1 fruit fly cellular context compared by ENCODE assay signal in the genomic region with DNA sequence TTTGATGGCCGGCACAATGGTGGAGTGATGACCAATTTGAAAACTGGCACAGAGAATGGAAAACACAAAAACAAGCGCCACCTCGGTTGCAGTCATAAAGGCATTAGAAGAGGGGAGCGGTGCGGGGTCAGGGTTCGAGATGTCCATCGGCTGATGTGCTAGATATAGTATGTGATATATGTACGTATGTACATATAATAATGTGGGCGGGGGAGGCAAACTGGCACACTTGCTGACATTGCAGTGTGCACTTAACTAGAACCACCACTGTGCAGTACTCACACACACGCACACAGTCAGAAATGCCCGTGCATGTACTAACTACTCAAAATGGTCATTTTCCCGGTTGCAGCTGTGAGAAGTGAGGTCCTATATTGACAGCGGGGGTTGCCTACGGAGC.
TF ChIP-seq lines count a peak whose summit lies in the region.

No protein-coding gene starts in this region.

TF ChIP-seq in whole organism, embryonic, 481 proteins besides CTCF, POLR2A, EP300 and RAD21 (continued from another document):
- TF ChIP-seq Lpt (GFP tag; optimal IDR thresholded peaks at IDR 0.05; lab: Kevin White, UChicago): no peak
- 0 out of 3 replicates have a peak, but pooled peaks have one; percentile 46 for TF ChIP-seq CG2199 (GFP tag; IDR thresholded peaks at IDR 0.05; lab: Robert Waterston, UW)
- no peak for TF ChIP-seq CG13624 (GFP tag; optimal IDR thresholded peaks at IDR 0.05; lab: Kevin White, UChicago)
- no peak for TF ChIP-seq Sin3A (optimal IDR thresholded peaks at IDR 0.05; lab: Kevin White, UChicago)
- TF ChIP-seq zfh1 (GFP tag; IDR thresholded peaks at IDR 0.05; lab: Robert Waterston, UW): peak; percentile 28; the same call in 1 of the 3 replicates
- TF ChIP-seq dan (GFP tag; IDR thresholded peaks at IDR 0.05; lab: Robert Waterston, UW): no peak
- no peak for TF ChIP-seq Dip3 (GFP tag; optimal IDR thresholded peaks at IDR 0.05; lab: Kevin White, UChicago)
- peak; percentile 40 for TF ChIP-seq twi (tag; optimal IDR thresholded peaks at IDR 0.05; lab: Kevin White, UChicago)
- no peak for TF ChIP-seq Neu2 (GFP tag; optimal IDR thresholded peaks at IDR 0.05; lab: Kevin White, UChicago; ENCODE audit: borderline replicate concordance)
- peak; percentile 43; the same call in 1 of the 3 replicates for TF ChIP-seq CG6791 (GFP tag; IDR thresholded peaks at IDR 0.05; lab: Robert Waterston, UW; ENCODE audit: partially characterized antibody)
- no peak for TF ChIP-seq slp2 (GFP tag; optimal IDR thresholded peaks at IDR 0.05; lab: Kevin White, UChicago)
- no peak for TF ChIP-seq CG4820 (GFP tag; optimal IDR thresholded peaks at IDR 0.05; lab: Kevin White, UChicago)
TF ChIP-seq in whole organism, embryonic: peak in this region for 19.
